Fruit fly (Drosophila melanogaster): ENCODE data around the gene CG6462.

dm6 chr3L:6036811-6037210 lies at the start of gene CG6462:
- TF ChIP-seq CG33017 (tag; optimal IDR thresholded peaks at IDR 0.05) (no peak), CG12768 (GFP tag; optimal IDR thresholded peaks at IDR 0.05) (no peak), bab1 (GFP tag; optimal IDR thresholded peaks at IDR 0.05) (no peak), Mnt (GFP tag; optimal IDR thresholded peaks at IDR 0.05) (no peak), tj (GFP tag; optimal IDR thresholded peaks at IDR 0.05) (no peak), kay (GFP tag; ENCODE audit: borderline replicate concordance) (no peak), Clk (GFP tag; optimal IDR thresholded peaks at IDR 0.05) (no peak), CG1620 (GFP tag; optimal IDR thresholded peaks at IDR 0.05) (no peak), cic (GFP tag; optimal IDR thresholded peaks at IDR 0.05) (no peak), toe (GFP tag; optimal IDR thresholded peaks at IDR 0.05) (no peak), CG5204 (GFP tag; optimal IDR thresholded peaks at IDR 0.05) (no peak), pad (GFP tag; optimal IDR thresholded peaks at IDR 0.05) (no peak), cnc (optimal IDR thresholded peaks at IDR 0.05) (no peak), CG7101 (tag; optimal IDR thresholded peaks at IDR 0.05) (no peak)

Data from whole organism, adult.